Fruit fly (Drosophila melanogaster) whole organism, embryonic: ENCODE results near the gene CG6066.

ENCODE experiments used
- Ada2b ChIP-seq: fragments of 200-800 bp; sonication (Bioruptor generic); IDR thresholded peaks from 2 replicates; pipeline ENCODE4 v1.3.6; 2022; ENCODE audit warnings: missing biosample characterization, missing genetic modification characterization
- Adf1 ChIP-seq: fragments of 200-800 bp; sonication (Bioruptor generic); IDR thresholded peaks from 2 replicates; pipeline ENCODE4 v1.3.6; 2022; ENCODE audit warnings: missing biosample characterization, missing genetic modification characterization
- Aef1 ChIP-seq: fragments of 200-800 bp; sonication (Bioruptor generic); IDR thresholded peaks from 3 replicates; pipeline ENCODE4 v1.3.6; 2022; ENCODE audit warnings: missing biosample characterization, missing genetic modification characterization
- CG10209 ChIP-seq: fragments of 200-800 bp; sonication (Bioruptor generic); optimal IDR thresholded peaks from 3 replicates; lab custom pipeline; 2017; ENCODE audit warnings: missing biosample characterization, mild to moderate bottlenecking, missing genetic modification characterization, missing genetic modification reagents
- CG10274 ChIP-seq: fragments of 200-800 bp; sonication (Bioruptor generic); optimal IDR thresholded peaks from 3 replicates; lab custom pipeline; 2017; ENCODE audit warnings: missing biosample characterization, mild to moderate bottlenecking, missing genetic modification characterization
- CG10321 ChIP-seq: fragments of 200-800 bp; sonication (Bioruptor generic); IDR thresholded peaks from 2 replicates; pipeline ENCODE4 v1.3.6; 2022; ENCODE audit warnings: missing biosample characterization, missing genetic modification characterization
- CG10462 ChIP-seq: fragments of 200-800 bp; sonication (Bioruptor generic); optimal IDR thresholded peaks from 2 replicates; lab custom pipeline; 2016; ENCODE audit warnings: missing biosample characterization, missing genetic modification characterization
- CG10979 ChIP-seq: fragments of 200-800 bp; sonication (Bioruptor generic); optimal IDR thresholded peaks from 2 replicates; lab custom pipeline; 2018; ENCODE audit warnings: missing biosample characterization, mild to moderate bottlenecking, missing genetic modification characterization, moderate library complexity
- CG11398 ChIP-seq: fragments of 200-800 bp; sonication (Bioruptor generic); optimal IDR thresholded peaks from 2 replicates; lab custom pipeline; 2016; ENCODE audit warnings: missing biosample characterization, missing genetic modification characterization
- CG13424 ChIP-seq: fragments of 200-800 bp; sonication (Bioruptor generic); optimal IDR thresholded peaks from 2 replicates; lab custom pipeline; 2019; ENCODE audit warnings: missing biosample characterization, mild to moderate bottlenecking, missing genetic modification characterization, moderate library complexity
- CG13894 ChIP-seq: fragments of 200-800 bp; sonication (Bioruptor generic); optimal IDR thresholded peaks from 3 replicates; lab custom pipeline; 2018; ENCODE audit warnings: missing biosample characterization, mild to moderate bottlenecking, missing genetic modification characterization, moderate library complexity
- CG15514 ChIP-seq: fragments of 200-800 bp; sonication (Bioruptor generic); optimal IDR thresholded peaks from 3 replicates; lab custom pipeline; 2017; ENCODE audit warnings: missing biosample characterization, missing genetic modification characterization, mild to moderate bottlenecking, moderate library complexity, missing genetic modification reagents
- CG15601 ChIP-seq: fragments of 200-800 bp; sonication (Bioruptor generic); optimal IDR thresholded peaks from 3 replicates; lab custom pipeline; 2019; ENCODE audit warnings: missing biosample characterization, mild to moderate bottlenecking, missing genetic modification characterization, moderate library complexity
- CG1647 ChIP-seq: fragments of 200-800 bp; sonication (Bioruptor generic); optimal IDR thresholded peaks from 3 replicates; lab custom pipeline; 2016; ENCODE audit warnings: missing biosample characterization, missing genetic modification characterization
- CG2678 ChIP-seq: fragments of 200-800 bp; sonication (Bioruptor generic); optimal IDR thresholded peaks from 3 replicates; lab custom pipeline; 2019; ENCODE audit warnings: missing biosample characterization, mild to moderate bottlenecking, missing genetic modification characterization, moderate library complexity
- CG30403 ChIP-seq: fragments of 200-800 bp; sonication (Bioruptor generic); optimal IDR thresholded peaks from 3 replicates; lab custom pipeline; 2016; ENCODE audit warnings: missing biosample characterization, missing genetic modification characterization
- CG32767 ChIP-seq: fragments of 200-800 bp; sonication (Bioruptor generic); IDR thresholded peaks from 2 replicates; pipeline ENCODE4 v1.3.6; 2022; ENCODE audit warnings: missing biosample characterization, missing genetic modification characterization
- CG5245 ChIP-seq: fragments of 200-800 bp; sonication (Bioruptor generic); optimal IDR thresholded peaks from 3 replicates; lab custom pipeline; 2016; ENCODE audit warnings: missing biosample characterization, missing genetic modification characterization
- CG5953 ChIP-seq: fragments of 200-800 bp; sonication (Bioruptor generic); IDR thresholded peaks from 2 replicates; pipeline ENCODE4 v1.3.6; 2022; ENCODE audit warnings: missing biosample characterization, missing genetic modification characterization
- CG6813 ChIP-seq: fragments of 200-800 bp; sonication (Bioruptor generic); optimal IDR thresholded peaks from 2 replicates; lab custom pipeline; 2017; ENCODE audit warnings: missing biosample characterization, missing genetic modification characterization, mild to moderate bottlenecking, moderate library complexity, missing genetic modification reagents
- CG7786 ChIP-seq: fragments of 200-800 bp; sonication (Bioruptor generic); optimal IDR thresholded peaks from 2 replicates; lab custom pipeline; 2016; ENCODE audit warnings: missing biosample characterization, missing genetic modification characterization
- CG7987 ChIP-seq: fragments of 200-800 bp; sonication (Bioruptor generic); optimal IDR thresholded peaks from 2 replicates; lab custom pipeline; 2018; ENCODE audit warnings: missing biosample characterization, mild to moderate bottlenecking, missing genetic modification characterization, moderate library complexity
- CG9727 ChIP-seq: fragments of 200-800 bp; sonication (Bioruptor generic); optimal IDR thresholded peaks from 3 replicates; lab custom pipeline; 2017; ENCODE audit warnings: missing biosample characterization, mild to moderate bottlenecking, missing genetic modification characterization
- CG9817 ChIP-seq: fragments of 200-800 bp; sonication (Bioruptor generic); optimal IDR thresholded peaks from 2 replicates; lab custom pipeline; 2018; ENCODE audit warnings: missing biosample characterization, mild to moderate bottlenecking, missing genetic modification characterization, moderate library complexity
- CkIIα-i1 ChIP-seq: fragments of 200-800 bp; sonication (Bioruptor generic); IDR thresholded peaks from 2 replicates; pipeline ENCODE4 v1.3.6; 2022; ENCODE audit warnings: missing biosample characterization, missing genetic modification characterization
- CoRest ChIP-seq: fragments of 200-800 bp; sonication (Bioruptor generic); optimal IDR thresholded peaks from 3 replicates; lab custom pipeline; 2018; ENCODE audit warnings: missing biosample characterization, mild to moderate bottlenecking, missing genetic modification characterization, moderate library complexity
- D ChIP-seq, 2 experiments: fragments of 200-800 bp in 1 of 2; fragments of >200 bp in 1 of 2; sonication (Bioruptor generic) in 1 of 2; optimal IDR thresholded peaks; 2 replicates in 1 of 2; 3 replicates in 1 of 2; lab custom pipeline; 2017; ENCODE audit warnings: mild to moderate bottlenecking in 1 of 2, missing biosample characterization in 1 of 2, missing genetic modification characterization in 1 of 2, missing genetic modification reagents in 1 of 2
- D19A ChIP-seq: fragments of 200-800 bp; optimal IDR thresholded peaks from 3 replicates; lab custom pipeline; 2019; ENCODE audit warnings: missing biosample characterization, mild to moderate bottlenecking, missing genetic modification characterization, moderate library complexity
- Deaf1 ChIP-seq: fragments of 200-800 bp; optimal IDR thresholded peaks from 3 replicates; lab custom pipeline; 2019; ENCODE audit warnings: missing biosample characterization, mild to moderate bottlenecking, missing genetic modification characterization, moderate library complexity
- Fer1 ChIP-seq: fragments of 200-800 bp; sonication (Bioruptor generic); optimal IDR thresholded peaks from 2 replicates; lab custom pipeline; 2017; ENCODE audit warnings: missing biosample characterization, mild to moderate bottlenecking, missing genetic modification characterization
- Lhr ChIP-seq: fragments of 200-800 bp; sonication (Bioruptor generic); optimal IDR thresholded peaks from 3 replicates; lab custom pipeline; 2017; ENCODE audit warnings: mild to moderate bottlenecking, missing biosample characterization, missing genetic modification reagents, missing genetic modification characterization
- Lpt ChIP-seq: fragments of >200 bp; optimal IDR thresholded peaks from 2 replicates; lab custom pipeline; 2018; ENCODE audit warnings: missing biosample characterization, missing genetic modification characterization
- Nf-YB ChIP-seq: fragments of 200-800 bp; sonication (Bioruptor generic); optimal IDR thresholded peaks from 3 replicates; lab custom pipeline; 2019; ENCODE audit warnings: missing biosample characterization, mild to moderate bottlenecking, missing genetic modification characterization, moderate library complexity
- ac ChIP-seq: fragments of 200-800 bp; sonication (Bioruptor generic); optimal IDR thresholded peaks from 3 replicates; lab custom pipeline; 2017; ENCODE audit warnings: missing biosample characterization, mild to moderate bottlenecking, missing genetic modification characterization
- bab2 ChIP-seq: fragments of 200-800 bp; sonication (Bioruptor generic); optimal IDR thresholded peaks from 2 replicates; lab custom pipeline; 2016; ENCODE audit warnings: missing biosample characterization, missing genetic modification characterization
- caup ChIP-seq: fragments of 200-800 bp; sonication (Bioruptor generic); optimal IDR thresholded peaks from 3 replicates; lab custom pipeline; 2017; ENCODE audit warnings: missing biosample characterization, mild to moderate bottlenecking, missing genetic modification characterization, moderate library complexity; ENCODE audit not compliant: severe bottlenecking
- cwo ChIP-seq: fragments of 200-800 bp; sonication (Bioruptor generic); optimal IDR thresholded peaks from 3 replicates; lab custom pipeline; 2017; ENCODE audit warnings: missing biosample characterization, missing genetic modification characterization, mild to moderate bottlenecking, moderate library complexity, missing genetic modification reagents
- dan ChIP-seq: fragments of 200-800 bp; sonication (Bioruptor generic); IDR thresholded peaks from 2 replicates; pipeline ENCODE4 v1.3.6; 2022; ENCODE audit warnings: missing biosample characterization, missing genetic modification characterization
- dm ChIP-seq: fragments of 200-800 bp; sonication (Bioruptor generic); optimal IDR thresholded peaks from 3 replicates; lab custom pipeline; 2016; ENCODE audit warnings: missing biosample characterization, missing genetic modification characterization
- ems ChIP-seq: fragments of 200-800 bp; sonication (Bioruptor generic); optimal IDR thresholded peaks from 3 replicates; lab custom pipeline; 2016; ENCODE audit warnings: missing biosample characterization, missing genetic modification characterization
- esg ChIP-seq: fragments of 200-800 bp; sonication (Bioruptor generic); conservative IDR thresholded peaks from 2 replicates; pipeline ENCODE4 v1.3.6; 2022; ENCODE audit warnings: missing biosample characterization, missing genetic modification characterization
- fd64A ChIP-seq: fragments of 200-800 bp; sonication (Bioruptor generic); optimal IDR thresholded peaks from 3 replicates; lab custom pipeline; 2018; ENCODE audit warnings: missing biosample characterization, mild to moderate bottlenecking, missing genetic modification characterization
- fd96Cb ChIP-seq: fragments of 200-800 bp; sonication (Bioruptor generic); optimal IDR thresholded peaks from 2 replicates; lab custom pipeline; 2018; ENCODE audit warnings: missing biosample characterization, mild to moderate bottlenecking, missing genetic modification characterization, moderate library complexity
- hth ChIP-seq: fragments of >200 bp; optimal IDR thresholded peaks from 2 replicates; lab custom pipeline; 2017; ENCODE audit warnings: inconsistent platforms
- ind ChIP-seq: fragments of 200-800 bp; sonication (Bioruptor generic); optimal IDR thresholded peaks from 3 replicates; lab custom pipeline; 2016; ENCODE audit warnings: missing biosample characterization, missing genetic modification characterization
- jigr1 ChIP-seq: fragments of 200-800 bp; sonication (Bioruptor generic); IDR thresholded peaks from 3 replicates; pipeline ENCODE4 v1.3.6; 2022; ENCODE audit warnings: missing biosample characterization, missing genetic modification characterization
- pho ChIP-seq: fragments of 200-800 bp; sonication (Bioruptor generic); optimal IDR thresholded peaks from 2 replicates; lab custom pipeline; 2016; ENCODE audit warnings: missing biosample characterization, missing genetic modification characterization
- seq ChIP-seq: fragments of 200-800 bp; sonication (Bioruptor generic); IDR thresholded peaks from 2 replicates; pipeline ENCODE4 v1.3.6; 2022; ENCODE audit warnings: missing biosample characterization, missing genetic modification characterization
- tx ChIP-seq: fragments of 200-800 bp; sonication (Bioruptor generic); optimal IDR thresholded peaks from 2 replicates; lab custom pipeline; 2016; ENCODE audit warnings: missing biosample characterization, missing genetic modification characterization

CG6066 gene

DNA sequence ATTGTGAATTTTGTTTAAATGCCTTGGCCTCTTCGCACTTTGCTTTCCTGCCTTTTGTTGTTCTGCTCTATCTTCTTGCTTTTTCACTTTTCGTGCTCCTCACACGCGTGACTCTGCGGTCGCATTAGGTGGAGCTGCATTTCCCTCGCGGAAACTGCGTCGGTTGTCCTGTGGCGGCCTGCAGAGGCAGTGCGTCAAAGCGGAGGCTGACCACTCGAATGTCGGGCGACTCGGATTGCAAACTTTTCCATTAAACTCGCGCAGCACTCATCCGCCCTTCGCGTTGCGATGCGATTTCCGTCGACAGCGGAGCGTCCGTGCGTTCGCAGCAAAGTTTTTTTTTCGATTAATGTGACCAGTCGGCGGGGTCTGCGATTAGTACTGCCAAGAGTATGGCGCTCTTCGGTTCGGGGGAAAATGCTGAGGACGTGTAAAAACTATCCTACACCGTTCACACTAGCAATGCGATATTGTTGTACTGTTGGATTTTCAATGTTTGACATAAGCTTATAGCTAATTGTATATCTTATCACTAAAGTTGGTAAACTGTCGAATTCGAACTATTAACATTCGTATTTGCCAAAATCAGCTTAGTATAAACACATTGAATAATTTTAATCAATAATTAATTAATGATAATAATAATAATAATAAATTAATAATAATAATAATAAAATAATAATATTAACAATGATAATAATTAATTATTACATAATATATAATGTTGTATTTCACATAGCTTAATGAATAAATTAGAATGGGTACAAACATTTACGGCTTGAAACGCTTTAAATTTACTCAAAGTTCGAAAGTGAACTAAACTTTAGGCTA, 34.4 kb upstream of the CG6066 start, which contains the start of gene CG6051 (continued):
- peak; percentile 48 for TF ChIP-seq bab2 (GFP tag; lab: Kevin White, UChicago)
- TF ChIP-seq CG1647: peak; percentile 17
- TF ChIP-seq Ada2b (GFP tag; lab: Robert Waterston, UW): no peak
- no peak for TF ChIP-seq Aef1 (GFP tag; lab: Robert Waterston, UW)
- TF ChIP-seq CG32767 (GFP tag; lab: Robert Waterston, UW): no peak
- peak; percentile 48 for TF ChIP-seq CG15514 (GFP tag; lab: Kevin White, UChicago)
- TF ChIP-seq pho: no peak
- peak; percentile 65 for TF ChIP-seq caup (GFP tag; lab: Kevin White, UChicago)
- peak; percentile 51 for TF ChIP-seq CG10209 (GFP tag; lab: Kevin White, UChicago)
- TF ChIP-seq CG30403 (GFP tag; lab: Kevin White, UChicago): peak; percentile 58
- TF ChIP-seq Lpt (GFP tag; lab: Kevin White, UChicago): no peak
- no peak for TF ChIP-seq Lhr (GFP tag; lab: Kevin White, UChicago)
- peak; percentile 30 for TF ChIP-seq CG9727 (GFP tag; lab: Kevin White, UChicago)
- peak; percentile 34 for TF ChIP-seq tx (GFP tag; lab: Kevin White, UChicago)
- TF ChIP-seq CG7786 (GFP tag; lab: Kevin White, UChicago): peak; percentile 38
- no peak for TF ChIP-seq CkIIα-i1
- no peak for TF ChIP-seq Nf-YB (GFP tag; lab: Kevin White, UChicago)
- no peak for TF ChIP-seq CG10321 (GFP tag; lab: Robert Waterston, UW)
- no peak for TF ChIP-seq hth (lab: Kevin White, UChicago)
- TF ChIP-seq seq (GFP tag; lab: Robert Waterston, UW): no peak
- no peak for TF ChIP-seq esg (GFP tag; lab: Robert Waterston, UW)
- no peak for TF ChIP-seq CG5953 (GFP tag; lab: Robert Waterston, UW)
- TF ChIP-seq CG10979 (tag; lab: Kevin White, UChicago): peak; percentile 38
- no peak for TF ChIP-seq CG10274 (GFP tag; lab: Kevin White, UChicago)
- no peak for TF ChIP-seq CG10462 (GFP tag; lab: Kevin White, UChicago)
- TF ChIP-seq dm: peak; percentile 52
- no peak for TF ChIP-seq dan (GFP tag; lab: Robert Waterston, UW)
- peak; percentile 33 for TF ChIP-seq D19A (tag; lab: Kevin White, UChicago)
- TF ChIP-seq Fer1 (GFP tag; lab: Kevin White, UChicago): peak; percentile 70
- peak; percentile 63 for TF ChIP-seq CoRest (tag; lab: Kevin White, UChicago)
- peak; percentile 81 for TF ChIP-seq D (optimal IDR thresholded peaks at IDR 0.05; lab: Kevin White, UChicago)
- no peak for TF ChIP-seq D (GFP tag; optimal IDR thresholded peaks at IDR 0.05; lab: Kevin White, UChicago)
- peak; percentile 46 for TF ChIP-seq cwo (GFP tag; lab: Kevin White, UChicago)
- TF ChIP-seq CG2678 (tag; lab: Kevin White, UChicago): peak; percentile 75
- TF ChIP-seq Deaf1 (tag; lab: Kevin White, UChicago): no peak
- TF ChIP-seq fd96Cb (tag; lab: Kevin White, UChicago): peak; percentile 60
- peak; percentile 43 for TF ChIP-seq CG7987 (GFP tag; lab: Kevin White, UChicago)
- no peak for TF ChIP-seq Adf1
- TF ChIP-seq CG15601 (tag; lab: Kevin White, UChicago): peak; percentile 21
- TF ChIP-seq CG9817: peak; percentile 69
- TF ChIP-seq CG13894 (tag; lab: Kevin White, UChicago): peak; percentile 60
- peak; percentile 40 for TF ChIP-seq fd64A (GFP tag; lab: Kevin White, UChicago)
- TF ChIP-seq ind: peak; percentile 71
- TF ChIP-seq CG6813 (GFP tag; lab: Kevin White, UChicago): peak; percentile 4
- no peak for TF ChIP-seq ac
- TF ChIP-seq ems (GFP tag; lab: Kevin White, UChicago): peak; percentile 55
- peak; percentile 35 for TF ChIP-seq CG11398 (GFP tag; lab: Kevin White, UChicago)
- no peak for TF ChIP-seq jigr1 (GFP tag; lab: Robert Waterston, UW)
- no peak for TF ChIP-seq CG5245
- peak; percentile 65 for TF ChIP-seq CG13424 (tag; lab: Kevin White, UChicago)
